Fruit fly (Drosophila melanogaster) whole organism, prepupa: ENCODE measurements around the gene Mes2.

Experiments used
- Blimp-1 ChIP-seq: fragments of 200-800 bp; sonication (Bioruptor generic); optimal IDR thresholded peaks from 3 replicates; lab custom pipeline; 2017; ENCODE audit warnings: missing biosample characterization, missing genetic modification characterization, mild to moderate bottlenecking, moderate library complexity, missing genetic modification reagents
- CG10631 ChIP-seq: fragments of 200-800 bp; sonication (Bioruptor generic); optimal IDR thresholded peaks from 2 replicates; lab custom pipeline; 2016; ENCODE audit warnings: missing biosample characterization, missing genetic modification characterization
- CG11294 ChIP-seq: fragments of 200-800 bp; sonication (Bioruptor generic); IDR thresholded peaks from 2 replicates; pipeline ENCODE4 v1.3.6; 2022; ENCODE audit warnings: missing biosample characterization, missing genetic modification characterization
- CG11902 ChIP-seq: fragments of 200-800 bp; sonication (Bioruptor generic); optimal IDR thresholded peaks from 3 replicates; lab custom pipeline; 2016; ENCODE audit warnings: missing biosample characterization, missing genetic modification characterization
- CG15336 ChIP-seq: fragments of 200-800 bp; sonication (Bioruptor generic); IDR thresholded peaks from 2 replicates; pipeline ENCODE4 v1.3.6; 2022; ENCODE audit warnings: missing biosample characterization, missing genetic modification characterization
- CG16779 ChIP-seq: fragments of 200-800 bp; sonication (Bioruptor generic); optimal IDR thresholded peaks from 3 replicates; lab custom pipeline; 2017; ENCODE audit warnings: missing biosample characterization, mild to moderate bottlenecking, missing genetic modification characterization
- CG3032 ChIP-seq: fragments of 200-800 bp; optimal IDR thresholded peaks from 2 replicates; lab custom pipeline; 2019; ENCODE audit warnings: missing biosample characterization, mild to moderate bottlenecking, missing genetic modification characterization, moderate library complexity
- CG32006 ChIP-seq: fragments of 200-800 bp; sonication (Bioruptor generic); optimal IDR thresholded peaks from 3 replicates; lab custom pipeline; 2017; ENCODE audit warnings: missing biosample characterization, mild to moderate bottlenecking, missing genetic modification characterization
- CG34406 ChIP-seq: fragments of 200-800 bp; sonication (Bioruptor generic); optimal IDR thresholded peaks from 3 replicates; lab custom pipeline; 2016; ENCODE audit warnings: missing biosample characterization, missing genetic modification characterization
- CG3919 ChIP-seq: fragments of 200-800 bp; sonication (Bioruptor generic); optimal IDR thresholded peaks from 3 replicates; lab custom pipeline; 2016; ENCODE audit warnings: missing biosample characterization, missing genetic modification characterization
- CG4318 ChIP-seq: fragments of 200-800 bp; sonication (Bioruptor generic); optimal IDR thresholded peaks from 3 replicates; lab custom pipeline; 2017; ENCODE audit warnings: missing biosample characterization, mild to moderate bottlenecking, missing genetic modification characterization
- CG6163 ChIP-seq: fragments of 200-800 bp; sonication (Bioruptor generic); IDR thresholded peaks from 3 replicates; pipeline ENCODE4 v1.3.6; 2022; ENCODE audit warnings: missing biosample characterization, missing genetic modification characterization
- CG6276 ChIP-seq: fragments of 200-800 bp; sonication (Bioruptor generic); optimal IDR thresholded peaks from 2 replicates; lab custom pipeline; 2017; ENCODE audit warnings: missing biosample characterization, mild to moderate bottlenecking, missing genetic modification characterization
- CG6792 ChIP-seq: fragments of 200-800 bp; sonication (Bioruptor generic); optimal IDR thresholded peaks from 3 replicates; lab custom pipeline; 2016; ENCODE audit warnings: missing biosample characterization, missing genetic modification characterization
- CG6808 ChIP-seq: fragments of 200-800 bp; sonication (Bioruptor generic); optimal IDR thresholded peaks from 3 replicates; lab custom pipeline; 2017; ENCODE audit warnings: missing biosample characterization, missing genetic modification characterization, mild to moderate bottlenecking, moderate library complexity, missing genetic modification reagents
- CG6854 ChIP-seq: fragments of 200-800 bp; sonication (Bioruptor generic); optimal IDR thresholded peaks from 2 replicates; lab custom pipeline; 2017; ENCODE audit warnings: missing biosample characterization, mild to moderate bottlenecking, missing genetic modification characterization
- CG8119 ChIP-seq: fragments of 200-800 bp; sonication (Bioruptor generic); IDR thresholded peaks from 3 replicates; pipeline ENCODE4 v1.3.6; 2022; ENCODE audit warnings: missing biosample characterization, missing genetic modification characterization
- CG8319 ChIP-seq: fragments of 200-800 bp; sonication (Bioruptor generic); optimal IDR thresholded peaks from 3 replicates; lab custom pipeline; 2016; ENCODE audit warnings: missing biosample characterization, missing genetic modification characterization
- Eip75B ChIP-seq: fragments of 200-800 bp; sonication (Bioruptor generic); optimal IDR thresholded peaks from 3 replicates; lab custom pipeline; 2016; ENCODE audit warnings: missing biosample characterization, missing genetic modification characterization
- Eip78C ChIP-seq: fragments of 200-800 bp; sonication (Bioruptor generic); peaks from one replicate; lab custom pipeline; 2016; ENCODE audit warnings: missing biosample characterization, missing genetic modification characterization
- Eip93F ChIP-seq: fragments of 200-800 bp; sonication (Bioruptor generic); optimal IDR thresholded peaks from 2 replicates; lab custom pipeline; 2016; ENCODE audit warnings: missing biosample characterization, mild to moderate bottlenecking, missing genetic modification characterization
- Ets21C ChIP-seq: fragments of 200-800 bp; sonication (Bioruptor generic); optimal IDR thresholded peaks from 3 replicates; lab custom pipeline; 2016; ENCODE audit warnings: missing biosample characterization, missing genetic modification characterization
- Ets96B ChIP-seq: fragments of 200-800 bp; optimal IDR thresholded peaks from 2 replicates; lab custom pipeline; 2019; ENCODE audit warnings: missing biosample characterization, mild to moderate bottlenecking, missing genetic modification characterization, moderate library complexity
- Gug ChIP-seq: fragments of 200-800 bp; sonication (Bioruptor generic); IDR thresholded peaks from 2 replicates; pipeline ENCODE4 v1.3.6; 2022; ENCODE audit warnings: missing biosample characterization, missing genetic modification characterization
- Hr38 ChIP-seq: sonication (Bioruptor generic); optimal IDR thresholded peaks from 2 replicates; lab custom pipeline; 2016; ENCODE audit warnings: missing biosample characterization, missing genetic modification characterization
- Hr4 ChIP-seq: fragments of 200-800 bp; sonication (Bioruptor generic); optimal IDR thresholded peaks from 3 replicates; lab custom pipeline; 2016; ENCODE audit warnings: missing biosample characterization, missing genetic modification characterization
- Met ChIP-seq: fragments of 200-800 bp; sonication (Bioruptor generic); optimal IDR thresholded peaks from 3 replicates; lab custom pipeline; 2016; ENCODE audit warnings: missing biosample characterization, missing genetic modification characterization
- OdsH ChIP-seq: fragments of 200-800 bp; sonication (Bioruptor generic); optimal IDR thresholded peaks from 3 replicates; lab custom pipeline; 2016; ENCODE audit warnings: missing biosample characterization, missing genetic modification characterization
- Smox ChIP-seq: fragments of 200-800 bp; sonication (Bioruptor generic); optimal IDR thresholded peaks from 3 replicates; lab custom pipeline; 2016; ENCODE audit warnings: missing biosample characterization, missing genetic modification characterization
- Sox102F ChIP-seq: fragments of 200-800 bp; sonication (Bioruptor generic); optimal IDR thresholded peaks from 2 replicates; lab custom pipeline; 2016; ENCODE audit warnings: missing biosample characterization, mild to moderate bottlenecking, missing genetic modification characterization
- Sox14 ChIP-seq: fragments of 200-800 bp; sonication (Bioruptor generic); optimal IDR thresholded peaks from 3 replicates; lab custom pipeline; 2016; ENCODE audit warnings: missing biosample characterization, missing genetic modification characterization
- Sox15 ChIP-seq: fragments of 200-800 bp; sonication (Bioruptor generic); optimal IDR thresholded peaks from 3 replicates; lab custom pipeline; 2016; ENCODE audit warnings: missing biosample characterization, missing genetic modification characterization
- achi ChIP-seq: fragments of 200-800 bp; sonication (Bioruptor generic); optimal IDR thresholded peaks from 3 replicates; lab custom pipeline; 2016; ENCODE audit warnings: missing biosample characterization, missing genetic modification characterization
- acj6 ChIP-seq: fragments of 200-800 bp; sonication (Bioruptor generic); optimal IDR thresholded peaks from 3 replicates; lab custom pipeline; 2016; ENCODE audit warnings: missing biosample characterization, missing genetic modification characterization
- cyc ChIP-seq: fragments of 200-800 bp; sonication (Bioruptor generic); optimal IDR thresholded peaks from 3 replicates; lab custom pipeline; 2016; ENCODE audit warnings: missing biosample characterization, missing genetic modification characterization
- dac ChIP-seq: fragments of 200-800 bp; sonication (Bioruptor generic); optimal IDR thresholded peaks from 2 replicates; lab custom pipeline; 2017; ENCODE audit warnings: missing biosample characterization, mild to moderate bottlenecking, missing genetic modification characterization
- dsx ChIP-seq: fragments of 200-800 bp; optimal IDR thresholded peaks from 3 replicates; lab custom pipeline; 2019; ENCODE audit warnings: missing biosample characterization, mild to moderate bottlenecking, missing genetic modification characterization, moderate library complexity; ENCODE audit not compliant: poor library complexity, severe bottlenecking
- eg ChIP-seq: fragments of 200-800 bp; sonication (Bioruptor generic); IDR thresholded peaks from 3 replicates; pipeline ENCODE4 v1.3.6; 2022; ENCODE audit warnings: missing biosample characterization, missing genetic modification characterization
- esn ChIP-seq: fragments of 200-800 bp; sonication (Bioruptor generic); optimal IDR thresholded peaks from 2 replicates; lab custom pipeline; 2016; ENCODE audit warnings: missing biosample characterization, mild to moderate bottlenecking, missing genetic modification characterization, moderate library complexity
- fkh ChIP-seq: fragments of 200-800 bp; sonication (Bioruptor generic); optimal IDR thresholded peaks from 3 replicates; lab custom pipeline; 2017; ENCODE audit warnings: missing biosample characterization, mild to moderate bottlenecking, missing genetic modification characterization, moderate library complexity
- lz ChIP-seq: fragments of 200-800 bp; sonication (Bioruptor generic); optimal IDR thresholded peaks from 3 replicates; lab custom pipeline; 2016; ENCODE audit warnings: missing biosample characterization, missing genetic modification characterization
- net ChIP-seq: fragments of 200-800 bp; sonication (Bioruptor generic); optimal IDR thresholded peaks from 3 replicates; lab custom pipeline; 2016; ENCODE audit warnings: missing biosample characterization, missing genetic modification characterization
- pdm3 ChIP-seq: fragments of 200-800 bp; sonication (Bioruptor generic); optimal IDR thresholded peaks from 3 replicates; lab custom pipeline; 2016; ENCODE audit warnings: missing biosample characterization, missing genetic modification characterization
- salr ChIP-seq, 2 experiments: fragments of 200-800 bp; sonication (Bioruptor generic); optimal IDR thresholded peaks; 3 replicates each; lab custom pipeline; 2016 to 2018; ENCODE audit warnings: missing biosample characterization in 2 of 2, missing genetic modification characterization in 2 of 2, mild to moderate bottlenecking in 1 of 2
- spab ChIP-seq: fragments of 200-800 bp; sonication (Bioruptor generic); optimal IDR thresholded peaks from 2 replicates; lab custom pipeline; 2017; ENCODE audit warnings: missing biosample characterization, mild to moderate bottlenecking, missing genetic modification characterization, missing genetic modification reagents
- ss ChIP-seq, 2 experiments: fragments of 200-800 bp; sonication (Bioruptor generic); optimal IDR thresholded peaks; 2 replicates in 1 of 2; 3 replicates in 1 of 2; lab custom pipeline; 2017 to 2018; ENCODE audit warnings: mild to moderate bottlenecking in 2 of 2, missing biosample characterization in 2 of 2, missing genetic modification characterization in 2 of 2, moderate library complexity in 1 of 2
- svp ChIP-seq: fragments of 200-800 bp; sonication (Bioruptor generic); peaks from one replicate; lab custom pipeline; 2016; ENCODE audit warnings: missing biosample characterization, missing genetic modification characterization
- topi ChIP-seq: fragments of 200-800 bp; sonication (Bioruptor generic); optimal IDR thresholded peaks from 3 replicates; lab custom pipeline; 2016; ENCODE audit warnings: missing biosample characterization, missing genetic modification characterization
- vri ChIP-seq: fragments of 200-800 bp; sonication (Bioruptor generic); optimal IDR thresholded peaks from 3 replicates; lab custom pipeline; 2016; ENCODE audit warnings: missing biosample characterization, mild to moderate bottlenecking, missing genetic modification characterization

Gene Mes2

DNA sequence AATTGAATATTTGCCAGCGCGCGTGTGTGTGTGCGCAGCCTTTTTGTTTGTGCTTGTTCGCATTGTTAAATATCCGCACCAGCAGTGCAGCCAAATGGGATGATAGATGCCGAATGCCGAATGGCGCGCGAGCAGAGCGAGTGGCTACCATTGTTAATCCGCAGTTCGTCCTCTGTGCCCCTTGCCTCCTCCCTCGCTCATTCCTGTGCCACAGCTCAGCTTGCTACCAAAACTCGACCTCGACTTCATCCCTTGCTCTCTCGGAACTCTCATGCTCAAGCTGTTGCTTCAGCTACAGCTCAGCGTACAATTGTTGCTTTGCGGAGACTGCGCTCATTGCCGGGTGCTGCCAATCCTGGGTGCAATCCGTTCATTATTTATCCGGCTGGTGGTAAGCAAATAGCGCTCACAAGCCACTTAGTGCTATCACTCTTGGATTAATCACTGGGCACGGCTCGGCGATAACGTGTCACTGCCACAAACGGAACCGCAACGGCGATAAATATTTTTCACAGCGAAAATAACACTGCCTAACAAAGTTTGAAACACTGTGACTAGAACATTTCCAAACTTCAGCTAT lies 36.0 kb upstream of the Mes2 start:
- TF ChIP-seq svp (GFP tag; lab: Kevin White, UChicago) (peak; percentile 70), CG15336 (GFP tag; lab: Robert Waterston, UW) (no peak), CG6163 (0 out of 3 replicates have a peak, but pooled peaks have one; percentile 9), Eip78C (GFP tag; lab: Kevin White, UChicago) (peak; percentile 69), Met (no peak)
- TF ChIP-seq, all 60 proteins: peak for 3

DNA sequence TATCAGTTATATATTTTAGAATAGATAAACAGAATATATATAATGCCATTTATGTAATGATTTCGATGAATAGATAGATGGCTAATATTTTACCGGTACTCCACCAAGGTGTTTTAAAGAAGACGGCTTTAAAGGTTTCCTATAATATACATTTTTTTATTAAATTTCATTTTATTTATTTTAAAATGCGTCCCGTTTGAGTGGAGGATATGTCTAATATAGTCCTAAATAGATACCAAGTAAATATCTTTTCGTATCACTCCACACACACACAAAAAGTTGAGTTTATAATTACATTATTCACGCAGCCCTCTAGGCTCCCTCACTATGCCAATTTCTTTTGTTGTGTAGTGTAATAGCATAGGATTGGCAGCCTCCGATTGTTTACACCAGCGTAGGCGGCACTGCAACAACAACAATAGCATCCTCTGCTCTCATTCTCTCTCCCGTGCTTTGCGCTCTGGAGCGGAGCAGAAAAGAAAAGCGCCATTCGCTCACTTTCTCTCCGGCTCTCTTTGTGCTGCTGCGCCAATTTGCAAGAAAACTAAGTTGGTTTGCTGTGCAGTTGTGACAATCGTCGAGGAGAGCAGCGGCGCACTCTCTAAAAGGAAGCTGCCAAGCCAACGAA lies 35.4 kb upstream of the Mes2 start, which contains the start of gene CG12768:
TSS of gene CG12768 (plus strand) at position 578 of the 628 bp plus-strand sequence.
- peak; percentile 47 for TF ChIP-seq CG16779
- no peak for TF ChIP-seq Eip93F (GFP tag; lab: Kevin White, UChicago)
- peak; percentile 4 for TF ChIP-seq acj6 (GFP tag; lab: Kevin White, UChicago)
- TF ChIP-seq Sox15 (GFP tag; lab: Kevin White, UChicago) = peak; percentile 3
- TF ChIP-seq fkh (GFP tag; lab: Kevin White, UChicago) = no peak
- no peak for TF ChIP-seq CG11902 (GFP tag; lab: Kevin White, UChicago)
- TF ChIP-seq CG4318 (GFP tag; lab: Kevin White, UChicago) = peak; percentile 54
- TF ChIP-seq Eip75B (GFP tag; lab: Kevin White, UChicago) = no peak
- TF ChIP-seq CG34406 = peak; percentile 49
- TF ChIP-seq CG3919 (GFP tag; lab: Kevin White, UChicago) = peak; percentile 17
- TF ChIP-seq CG32006 (GFP tag; lab: Kevin White, UChicago) = peak; percentile 78
- peak; percentile 41 for TF ChIP-seq Eip78C (GFP tag; lab: Kevin White, UChicago)
- peak; percentile 61 for TF ChIP-seq CG10631 (GFP tag; lab: Kevin White, UChicago)
- peak; percentile 45 for TF ChIP-seq CG6276
- peak; percentile 30 for TF ChIP-seq pdm3
- no peak for TF ChIP-seq vri
- peak; percentile 37 for TF ChIP-seq achi (GFP tag; lab: Kevin White, UChicago)
- TF ChIP-seq Ets96B (tag; lab: Kevin White, UChicago) = peak; percentile 57
- 0 out of 3 replicates have a peak, but pooled peaks have one; percentile 34 for TF ChIP-seq eg (GFP tag; lab: Robert Waterston, UW)
- no peak for TF ChIP-seq Sox102F (GFP tag; lab: Kevin White, UChicago)
- TF ChIP-seq CG11294 (GFP tag; lab: Robert Waterston, UW) = no peak
- peak in 1 of 2 experiments; percentile 48 for TF ChIP-seq salr (GFP tag; optimal IDR thresholded peaks at IDR 0.05; lab: Kevin White, UChicago)
- no peak for TF ChIP-seq CG6854 (GFP tag; lab: Kevin White, UChicago)
- TF ChIP-seq Hr4 (GFP tag; lab: Kevin White, UChicago) = no peak
- TF ChIP-seq Hr38 (GFP tag; lab: Kevin White, UChicago) = no peak
- TF ChIP-seq dac (GFP tag; lab: Kevin White, UChicago) = no peak
- TF ChIP-seq net (GFP tag; lab: Kevin White, UChicago) = no peak
- TF ChIP-seq Sox14 (GFP tag; lab: Kevin White, UChicago) = peak; percentile 4
- TF ChIP-seq spab = peak; percentile 67
- peak; percentile 58 for TF ChIP-seq CG6808 (GFP tag; lab: Kevin White, UChicago)
- peak; percentile 45 for TF ChIP-seq dsx (GFP tag; lab: Kevin White, UChicago)
- TF ChIP-seq Blimp-1 (GFP tag; lab: Kevin White, UChicago) = peak; percentile 18
- TF ChIP-seq cyc = no peak
- no peak for TF ChIP-seq Gug
- peak; percentile 29 for TF ChIP-seq OdsH
- TF ChIP-seq ss (GFP tag; optimal IDR thresholded peaks at IDR 0.05; lab: Kevin White, UChicago) = peak; percentile 37 to 55
- TF ChIP-seq esn (GFP tag; lab: Kevin White, UChicago) = peak; percentile 41
- TF ChIP-seq CG6792 (GFP tag; lab: Kevin White, UChicago) = no peak
- peak; percentile 13 for TF ChIP-seq lz (GFP tag; lab: Kevin White, UChicago)
- no peak for TF ChIP-seq CG6163
- no peak for TF ChIP-seq CG8319
- no peak for TF ChIP-seq Ets21C (GFP tag; lab: Kevin White, UChicago)
- no peak for TF ChIP-seq Smox
- no peak for TF ChIP-seq CG8119
- TF ChIP-seq topi = peak; percentile 16
- TF ChIP-seq CG3032 (tag; lab: Kevin White, UChicago) = peak; percentile 65
